Worm (Caenorhabditis elegans) whole organism, mixed stage, embryonic: Measurements from ENCODE around the gene F54H5.2.

Source experiments
- ces-1 ChIP-seq: fragments of 150-350 bp; optimal IDR thresholded peaks from 2 replicates; lab custom pipeline; 2014; ENCODE audit warnings: missing biosample characterization, missing genetic modification reagents, missing genetic modification characterization
- elt-1 ChIP-seq: sonication (generic microtip); optimal IDR thresholded peaks from 2 replicates; lab custom pipeline; 2017; ENCODE audit warnings: missing genetic modification characterization, mild to moderate bottlenecking, missing compliant biosample characterization, antibody characterized with exemption, moderate library complexity, borderline replicate concordance; ENCODE audit not compliant: insufficient read depth
- elt-3 ChIP-seq: fragments of 150-350 bp; optimal IDR thresholded peaks from 2 replicates; lab custom pipeline; 2014; ENCODE audit warnings: missing biosample characterization, missing genetic modification characterization
- lsy-2 ChIP-seq: fragments of 150-350 bp; optimal IDR thresholded peaks from 2 replicates; lab custom pipeline; 2014; ENCODE audit warnings: missing biosample characterization, missing genetic modification characterization
- nhr-12 ChIP-seq: fragments of 150-350 bp; optimal IDR thresholded peaks from 2 replicates; lab custom pipeline; 2014; ENCODE audit warnings: missing biosample characterization, missing genetic modification characterization
- nhr-237 ChIP-seq: fragments of 150-350 bp; optimal IDR thresholded peaks from 2 replicates; lab custom pipeline; 2014; ENCODE audit warnings: missing biosample characterization, missing genetic modification characterization
- nhr-76 ChIP-seq: sonication (generic microtip); optimal IDR thresholded peaks from 2 replicates; lab custom pipeline; 2017; ENCODE audit warnings: missing biosample characterization, missing genetic modification characterization
- pha-4 ChIP-seq: fragments of 150-350 bp; optimal IDR thresholded peaks from 2 replicates; lab custom pipeline; 2018; ENCODE audit warnings: missing biosample characterization, missing genetic modification reagents, missing genetic modification characterization
- snpc-4 ChIP-seq: fragments of 150-350 bp; optimal IDR thresholded peaks from 2 replicates; lab custom pipeline; 2014; ENCODE audit warnings: missing biosample characterization, missing genetic modification characterization
- unc-62 ChIP-seq: fragments of 150-350 bp; optimal IDR thresholded peaks from 2 replicates; lab custom pipeline; 2014; ENCODE audit warnings: missing biosample characterization, missing genetic modification reagents, missing genetic modification characterization

DNA sequence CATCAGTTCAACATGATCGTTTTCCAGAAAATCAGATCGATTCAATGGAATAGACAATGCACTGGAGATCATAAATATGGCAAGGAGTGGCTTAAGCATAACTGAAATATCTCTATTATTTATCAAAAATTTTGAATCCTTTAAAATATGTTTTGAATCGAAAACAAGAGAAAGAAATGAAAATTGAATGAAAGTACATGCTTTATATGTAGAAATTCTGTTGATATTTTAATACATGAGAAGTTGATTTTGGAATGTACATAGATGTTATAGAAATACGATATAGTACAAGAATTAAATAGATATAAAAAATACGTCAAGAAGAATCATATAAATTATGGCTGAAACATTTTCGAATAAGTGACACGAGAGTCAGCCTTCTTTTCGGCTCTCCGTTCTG lies 35.0 kb upstream of the F54H5.2 start, which contains the start of gene C56C10.9:
- TF ChIP-seq elt-1 (tag; lab: Kevin White, UChicago), result no peak
- TF ChIP-seq ces-1, result no peak
- TF ChIP-seq pha-4, result no peak
- TF ChIP-seq nhr-12 (tag; lab: Kevin White, UChicago), result no peak
- no peak for TF ChIP-seq elt-3 (tag; lab: Kevin White, UChicago)
- no peak for TF ChIP-seq lsy-2 (tag; lab: Kevin White, UChicago)
- no peak for TF ChIP-seq nhr-76
- no peak for TF ChIP-seq unc-62
- no peak for TF ChIP-seq nhr-237 (tag; lab: Kevin White, UChicago)
- no peak for TF ChIP-seq snpc-4 (tag; lab: Kevin White, UChicago)
